Fruit fly (Drosophila melanogaster) whole organism, embryonic: ENCODE results near the gene SP555.

Experiments used
- C15 ChIP-seq: fragments of 200-800 bp; sonication (Bioruptor generic); IDR thresholded peaks from 3 replicates; pipeline ENCODE4 v1.3.6; 2022; ENCODE audit warnings: missing biosample characterization, missing genetic modification characterization
- CG14441 ChIP-seq: fragments of 200-800 bp; sonication (Bioruptor generic); IDR thresholded peaks from 2 replicates; pipeline ENCODE4 v1.3.6; 2022; ENCODE audit warnings: missing biosample characterization, missing genetic modification characterization
- CG16779 ChIP-seq: fragments of 200-800 bp; sonication (Bioruptor generic); IDR thresholded peaks from 2 replicates; pipeline ENCODE4 v1.3.6; 2022; ENCODE audit warnings: missing biosample characterization, missing genetic modification characterization
- CG16813 ChIP-seq: fragments of 200-800 bp; sonication (Bioruptor generic); IDR thresholded peaks from 3 replicates; pipeline ENCODE4 v1.3.6; 2022; ENCODE audit warnings: missing biosample characterization, missing genetic modification characterization; ENCODE audit not compliant: partially characterized antibody
- CG1832 ChIP-seq: fragments of 200-800 bp; sonication (Bioruptor generic); optimal IDR thresholded peaks from 2 replicates; lab custom pipeline; 2017; ENCODE audit warnings: missing biosample characterization, mild to moderate bottlenecking, missing genetic modification characterization, inconsistent platforms
- CG18599 ChIP-seq: fragments of 200-800 bp; sonication (Bioruptor generic); optimal IDR thresholded peaks from 3 replicates; lab custom pipeline; 2017; ENCODE audit warnings: missing biosample characterization, missing genetic modification characterization, mild to moderate bottlenecking, moderate library complexity, missing genetic modification reagents
- CG2116 ChIP-seq: fragments of 200-800 bp; sonication (Bioruptor generic); optimal IDR thresholded peaks from 3 replicates; lab custom pipeline; 2018; ENCODE audit warnings: missing biosample characterization, mild to moderate bottlenecking, missing genetic modification characterization
- CG31441 ChIP-seq: fragments of 200-800 bp; sonication (Bioruptor generic); IDR thresholded peaks from 2 replicates; pipeline ENCODE4 v1.3.6; 2022; ENCODE audit warnings: missing biosample characterization, missing genetic modification characterization
- CG32532 ChIP-seq: fragments of 200-800 bp; sonication (Bioruptor generic); IDR thresholded peaks from 2 replicates; pipeline ENCODE4 v1.3.6; 2022; ENCODE audit warnings: missing biosample characterization, missing genetic modification characterization
- CG34376 ChIP-seq: fragments of 200-800 bp; sonication (Bioruptor generic); optimal IDR thresholded peaks from 2 replicates; lab custom pipeline; 2018; ENCODE audit warnings: missing biosample characterization, mild to moderate bottlenecking, missing genetic modification characterization
- CG5953 ChIP-seq: fragments of 200-800 bp; sonication (Bioruptor generic); IDR thresholded peaks from 2 replicates; pipeline ENCODE4 v1.3.6; 2022; ENCODE audit warnings: missing biosample characterization, missing genetic modification characterization
- CG6765 ChIP-seq: fragments of 200-800 bp; sonication (Bioruptor generic); optimal IDR thresholded peaks from 3 replicates; lab custom pipeline; 2017; ENCODE audit warnings: missing biosample characterization, mild to moderate bottlenecking, missing genetic modification characterization
- CG6813 ChIP-seq: fragments of 200-800 bp; sonication (Bioruptor generic); optimal IDR thresholded peaks from 2 replicates; lab custom pipeline; 2017; ENCODE audit warnings: missing biosample characterization, missing genetic modification characterization, mild to moderate bottlenecking, moderate library complexity, missing genetic modification reagents
- Deaf1 ChIP-seq: fragments of 200-800 bp; optimal IDR thresholded peaks from 3 replicates; lab custom pipeline; 2019; ENCODE audit warnings: missing biosample characterization, mild to moderate bottlenecking, missing genetic modification characterization, moderate library complexity
- Ets97D ChIP-seq: fragments of 200-800 bp; sonication (Bioruptor generic); optimal IDR thresholded peaks from 3 replicates; lab custom pipeline; 2016; ENCODE audit warnings: missing biosample characterization, missing genetic modification characterization
- HmgD ChIP-seq: fragments of 200-800 bp; sonication (Bioruptor generic); optimal IDR thresholded peaks from 3 replicates; lab custom pipeline; 2016; ENCODE audit warnings: missing biosample characterization, missing genetic modification characterization
- Hmr ChIP-seq: fragments of 200-800 bp; sonication (Bioruptor generic); optimal IDR thresholded peaks from 3 replicates; lab custom pipeline; 2017; ENCODE audit warnings: mild to moderate bottlenecking, missing biosample characterization, missing genetic modification reagents, missing genetic modification characterization
- Hr78 ChIP-seq, 2 experiments: fragments of 200-800 bp in 1 of 2; fragments of >200 bp in 1 of 2; sonication (Bioruptor generic) in 1 of 2; optimal IDR thresholded peaks; 2 replicates each; lab custom pipeline; 2017 to 2019; ENCODE audit warnings: missing biosample characterization in 2 of 2, missing genetic modification characterization in 2 of 2, mild to moderate bottlenecking in 1 of 2, moderate library complexity in 1 of 2
- Med ChIP-seq: fragments of 200-800 bp; sonication (Bioruptor generic); peaks from one replicate; lab custom pipeline; 2016; ENCODE audit warnings: missing biosample characterization, missing genetic modification characterization, mild to moderate bottlenecking, inconsistent platforms, moderate library complexity
- Tbp ChIP-seq: fragments of >200 bp; optimal IDR thresholded peaks from 2 replicates; lab custom pipeline; 2018; ENCODE audit warnings: missing biosample characterization, missing genetic modification characterization
- YL-1 ChIP-seq: fragments of 200-800 bp; sonication (Bioruptor generic); optimal IDR thresholded peaks from 3 replicates; lab custom pipeline; 2017; ENCODE audit warnings: missing biosample characterization, mild to moderate bottlenecking, missing genetic modification characterization
- ap ChIP-seq: fragments of 200-800 bp; sonication (Bioruptor generic); IDR thresholded peaks from 2 replicates; pipeline ENCODE4 v1.3.6; 2022; ENCODE audit warnings: missing biosample characterization, missing genetic modification characterization
- chinmo ChIP-seq: fragments of 200-800 bp; sonication (Bioruptor generic); IDR thresholded peaks from 4 replicates; pipeline ENCODE4 v1.3.6; 2022; ENCODE audit warnings: missing biosample characterization, missing genetic modification characterization; ENCODE audit not compliant: partially characterized antibody
- chm ChIP-seq: fragments of 200-800 bp; sonication (Bioruptor generic); IDR thresholded peaks from 2 replicates; pipeline ENCODE4 v1.3.6; 2022; ENCODE audit warnings: missing biosample characterization, missing genetic modification characterization
- ci ChIP-seq: fragments of 200-800 bp; sonication (Bioruptor generic); IDR thresholded peaks from 3 replicates; pipeline ENCODE4 v1.3.6; 2022; ENCODE audit warnings: missing biosample characterization, missing genetic modification characterization
- cwo ChIP-seq: fragments of 200-800 bp; sonication (Bioruptor generic); optimal IDR thresholded peaks from 3 replicates; lab custom pipeline; 2017; ENCODE audit warnings: missing biosample characterization, missing genetic modification characterization, mild to moderate bottlenecking, moderate library complexity, missing genetic modification reagents
- en ChIP-seq: fragments of 200-800 bp; sonication (Bioruptor generic); optimal IDR thresholded peaks from 2 replicates; lab custom pipeline; 2016; ENCODE audit warnings: missing biosample characterization, missing genetic modification characterization
- eve ChIP-seq, 2 experiments: fragments of >200 bp; optimal IDR thresholded peaks; 2 replicates each; lab custom pipeline; 2017; ENCODE audit warnings: missing biosample characterization in 2 of 2, missing genetic modification characterization in 2 of 2
- ewg ChIP-seq: fragments of 200-800 bp; sonication (Bioruptor generic); optimal IDR thresholded peaks from 3 replicates; lab custom pipeline; 2017; ENCODE audit warnings: mild to moderate bottlenecking, missing biosample characterization, missing genetic modification reagents, missing genetic modification characterization
- fu2 ChIP-seq: fragments of 200-800 bp; sonication (Bioruptor generic); optimal IDR thresholded peaks from 2 replicates; lab custom pipeline; 2016; ENCODE audit warnings: missing biosample characterization, missing genetic modification characterization
- gro ChIP-seq: fragments of 200-800 bp; sonication (Bioruptor generic); optimal IDR thresholded peaks from 2 replicates; lab custom pipeline; 2016; ENCODE audit warnings: missing biosample characterization, missing genetic modification characterization
- hb ChIP-seq: fragments of 200-800 bp; sonication (Bioruptor generic); IDR thresholded peaks from 3 replicates; pipeline ENCODE4 v1.3.6; 2022; ENCODE audit warnings: missing biosample characterization, missing genetic modification characterization; ENCODE audit not compliant: partially characterized antibody
- hbn ChIP-seq: fragments of 200-800 bp; sonication (Bioruptor generic); IDR thresholded peaks from 2 replicates; pipeline ENCODE4 v1.3.6; 2022; ENCODE audit warnings: missing biosample characterization, missing genetic modification characterization; ENCODE audit not compliant: partially characterized antibody
- klu ChIP-seq: fragments of 200-800 bp; sonication (Bioruptor generic); IDR thresholded peaks from 2 replicates; pipeline ENCODE4 v1.3.6; 2022; ENCODE audit warnings: missing biosample characterization, missing genetic modification characterization
- lab ChIP-seq: fragments of 200-800 bp; sonication (Bioruptor generic); optimal IDR thresholded peaks from 3 replicates; lab custom pipeline; 2017; ENCODE audit warnings: missing biosample characterization, missing genetic modification characterization, mild to moderate bottlenecking, moderate library complexity, missing genetic modification reagents
- lov ChIP-seq, 2 experiments: fragments of 200-800 bp in 1 of 2; fragments of >200 bp in 1 of 2; sonication (Bioruptor generic) in 1 of 2; IDR thresholded peaks in 1 of 2; optimal IDR thresholded peaks in 1 of 2; 2 replicates in 1 of 2; 3 replicates in 1 of 2; pipeline versions ENCODE4 v1.3.6 to Lab custom; 2017 to 2022; ENCODE audit warnings: missing biosample characterization in 1 of 2, missing genetic modification characterization in 1 of 2
- mirr ChIP-seq: fragments of 200-800 bp; sonication (Bioruptor generic); optimal IDR thresholded peaks from 3 replicates; lab custom pipeline; 2018; ENCODE audit warnings: missing biosample characterization, mild to moderate bottlenecking, missing genetic modification characterization
- odd ChIP-seq: fragments of 200-800 bp; sonication (Bioruptor generic); optimal IDR thresholded peaks from 2 replicates; lab custom pipeline; 2017; ENCODE audit warnings: missing biosample characterization, mild to moderate bottlenecking, missing genetic modification characterization
- onecut ChIP-seq: fragments of 200-800 bp; sonication (Bioruptor generic); IDR thresholded peaks from 2 replicates; pipeline ENCODE4 v1.3.6; 2022; ENCODE audit warnings: missing biosample characterization, missing genetic modification characterization
- prd ChIP-seq, 3 experiments: fragments of >200 bp in 2 of 3; fragments of 200-800 bp in 1 of 3; sonication (Bioruptor generic) in 1 of 3; optimal IDR thresholded peaks in 2 of 3; IDR thresholded peaks in 1 of 3; 2 replicates in 2 of 3; 3 replicates in 1 of 3; pipeline versions ENCODE4 v1.3.6 to Lab custom; 2017 to 2022; ENCODE audit warnings: missing biosample characterization in 1 of 3, missing genetic modification characterization in 1 of 3
- pzg ChIP-seq: fragments of 200-800 bp; sonication (Bioruptor generic); optimal IDR thresholded peaks from 3 replicates; lab custom pipeline; 2018; ENCODE audit warnings: missing biosample characterization, mild to moderate bottlenecking, missing genetic modification characterization, moderate library complexity
- ranshi ChIP-seq: fragments of 200-800 bp; sonication (Bioruptor generic); IDR thresholded peaks from 2 replicates; pipeline ENCODE4 v1.3.6; 2022; ENCODE audit warnings: missing biosample characterization, missing genetic modification characterization
- scrt ChIP-seq: fragments of 200-800 bp; sonication (Bioruptor generic); optimal IDR thresholded peaks from 2 replicates; lab custom pipeline; 2018; ENCODE audit warnings: missing biosample characterization, mild to moderate bottlenecking, missing genetic modification characterization, moderate library complexity
- sd ChIP-seq: fragments of 200-800 bp; sonication (Bioruptor generic); optimal IDR thresholded peaks from 3 replicates; lab custom pipeline; 2018; ENCODE audit warnings: missing biosample characterization, mild to moderate bottlenecking, missing genetic modification characterization, moderate library complexity
- ssp ChIP-seq: fragments of 200-800 bp; sonication (Bioruptor generic); IDR thresholded peaks from 2 replicates; pipeline ENCODE4 v1.3.6; 2022; ENCODE audit warnings: missing biosample characterization, missing genetic modification characterization
- stwl ChIP-seq: fragments of 200-800 bp; sonication (Bioruptor generic); optimal IDR thresholded peaks from 3 replicates; lab custom pipeline; 2018; ENCODE audit warnings: missing biosample characterization, mild to moderate bottlenecking, missing genetic modification characterization, moderate library complexity
- z ChIP-seq: fragments of 200-800 bp; sonication (Bioruptor generic); IDR thresholded peaks from 3 replicates; pipeline ENCODE4 v1.3.6; 2022; ENCODE audit warnings: missing biosample characterization, missing genetic modification characterization

SP555 gene

dm6 chr2L:5062799-5063404, 25.4 kb downstream of the SP555 start (continued):
- TF ChIP-seq lov (optimal IDR thresholded peaks at IDR 0.05; lab: Kevin White, UChicago) (no peak), lov (GFP tag; IDR thresholded peaks at IDR 0.05; lab: Robert Waterston, UW) (0 out of 3 replicates have a peak, but pooled peaks have one; percentile 30), onecut (GFP tag; lab: Robert Waterston, UW) (peak; percentile 84), ap (GFP tag; lab: Robert Waterston, UW) (no peak), Tbp (GFP tag; lab: Kevin White, UChicago) (no peak), ci (GFP tag; lab: Robert Waterston, UW) (0 out of 3 replicates have a peak, but pooled peaks have one; percentile 43), CG6765 (peak; percentile 24), sd (tag; lab: Kevin White, UChicago) (no peak), klu (GFP tag; lab: Robert Waterston, UW) (no peak), CG31441 (GFP tag; lab: Robert Waterston, UW) (no peak), ewg (GFP tag; lab: Kevin White, UChicago) (peak; percentile 96), Hr78 (GFP tag; optimal IDR thresholded peaks at IDR 0.05; lab: Kevin White, UChicago) (peak in 1 of 2 experiments; percentile 8), Med (GFP tag; lab: Kevin White, UChicago) (peak; percentile 64), CG5953 (peak; percentile 43; the same call in 1 of the 2 replicates), chm (GFP tag; lab: Robert Waterston, UW) (0 out of 2 replicates have a peak, but pooled peaks have one; percentile 33), CG1832 (GFP tag; lab: Kevin White, UChicago) (peak; percentile 7), Hmr (GFP tag; lab: Kevin White, UChicago) (peak; percentile 20), Ets97D (GFP tag; lab: Kevin White, UChicago) (peak; percentile 19), cwo (GFP tag; lab: Kevin White, UChicago) (no peak), odd (GFP tag; lab: Kevin White, UChicago) (no peak), CG16779 (GFP tag; lab: Robert Waterston, UW) (peak; percentile 50; the same call in 1 of the 2 replicates), CG34376 (GFP tag; lab: Kevin White, UChicago) (peak; percentile 26), fu2 (GFP tag; lab: Kevin White, UChicago) (no peak), Deaf1 (peak; percentile 41), ssp (GFP tag; lab: Robert Waterston, UW) (no peak), chinmo (GFP tag; lab: Robert Waterston, UW) (0 out of 4 replicates have a peak, but pooled peaks have one; percentile 55), lab (GFP tag; lab: Kevin White, UChicago) (peak; percentile 35), prd (optimal IDR thresholded peaks at IDR 0.05; lab: Kevin White, UChicago) (no peak), prd (GFP tag; IDR thresholded peaks at IDR 0.05; lab: Robert Waterston, UW) (0 out of 3 replicates have a peak, but pooled peaks have one; percentile 36), scrt (peak; percentile 23), CG2116 (GFP tag; lab: Kevin White, UChicago) (no peak), hb (GFP tag; lab: Robert Waterston, UW) (peak; percentile 22; the same call in 1 of the 3 replicates), HmgD (no peak)

- TF ChIP-seq hbn (peak; percentile 33; the same call in 1 of the 2 replicates), CG6813 (no peak), pzg (peak; percentile 14), CG32532 (peak; percentile 28; the same call in 1 of the 2 replicates), CG16813 (GFP tag; lab: Robert Waterston, UW) (no peak), YL-1 (GFP tag; lab: Kevin White, UChicago) (no peak), eve (GFP tag; optimal IDR thresholded peaks at IDR 0.05; lab: Kevin White, UChicago) (no peak), gro (GFP tag; lab: Kevin White, UChicago) (no peak), onecut (GFP tag; lab: Robert Waterston, UW) (peak; percentile 5; the same call in 1 of the 2 replicates), C15 (GFP tag; lab: Robert Waterston, UW) (no peak), CG14441 (GFP tag; lab: Robert Waterston, UW) (no peak), z (GFP tag; lab: Robert Waterston, UW) (no peak), mirr (GFP tag; lab: Kevin White, UChicago) (peak; percentile 44), ranshi (GFP tag; lab: Robert Waterston, UW) (0 out of 2 replicates have a peak, but pooled peaks have one; percentile 12), en (GFP tag; lab: Kevin White, UChicago) (no peak), Deaf1 (peak; percentile 13), CG18599 (GFP tag; lab: Kevin White, UChicago) (peak; percentile 64), stwl (tag; lab: Kevin White, UChicago) (no peak), CG34376 (GFP tag; lab: Kevin White, UChicago) (peak; percentile 50)
These were observed 26.4 kb downstream of the SP555 start for dm6 chr2L:5063936-5064335.
